Worm (Caenorhabditis elegans) whole organism, L1 larva: ENCODE results near the gene vha-17.
"Not testable (repeated sequence)": the region's sequence is repeated elsewhere in the genome, so short reads cannot be mapped to it uniquely, and the experiment has no call there.

ENCODE experiments used
- C04F5.9 ChIP-seq: sonication (generic microtip); optimal IDR thresholded peaks from 2 replicates; lab custom pipeline; 2016; ENCODE audit warnings: missing genetic modification characterization, missing compliant biosample characterization
- C16A3.4 ChIP-seq: fragments of 150-350 bp; optimal IDR thresholded peaks from 2 replicates; lab custom pipeline; 2014; ENCODE audit warnings: missing biosample characterization, missing genetic modification characterization
- aha-1 ChIP-seq: fragments of 150-350 bp; optimal IDR thresholded peaks from 2 replicates; lab custom pipeline; 2014; ENCODE audit warnings: missing biosample characterization, missing genetic modification characterization
- aly-2 ChIP-seq: fragments of 150-350 bp; optimal IDR thresholded peaks from 2 replicates; lab custom pipeline; 2014; ENCODE audit warnings: missing biosample characterization, missing genetic modification characterization
- ama-1 ChIP-seq: fragments of 150-350 bp; optimal IDR thresholded peaks from 2 replicates; lab custom pipeline; 2014
- blmp-1 ChIP-seq: fragments of 150-350 bp; optimal IDR thresholded peaks from 2 replicates; lab custom pipeline; 2014; ENCODE audit warnings: missing biosample characterization, missing genetic modification characterization
- ceh-63 ChIP-seq: fragments of 200-800 bp; sonication (Bioruptor generic); optimal IDR thresholded peaks from 2 replicates; lab custom pipeline; 2018; ENCODE audit warnings: mild to moderate bottlenecking, missing genetic modification characterization, missing compliant biosample characterization
- ceh-8 ChIP-seq: fragments of 200-800 bp; sonication (Bioruptor generic); optimal IDR thresholded peaks from 2 replicates; lab custom pipeline; 2018; ENCODE audit warnings: mild to moderate bottlenecking, missing genetic modification characterization, moderate library complexity, missing compliant biosample characterization
- ceh-82 ChIP-seq, 3 experiments: fragments of 150-350 bp in 1 of 3; sonication (generic microtip) in 2 of 3; optimal IDR thresholded peaks; 2 replicates each; lab custom pipeline; 2014 to 2017; ENCODE audit warnings: missing biosample characterization in 3 of 3, missing genetic modification characterization in 3 of 3
- ceh-88 ChIP-seq: fragments of 200-800 bp; sonication (Bioruptor generic); IDR thresholded peaks from 2 replicates; pipeline ENCODE4 v1.3.6; 2022; ENCODE audit warnings: missing genetic modification characterization, missing compliant biosample characterization
- ces-1 ChIP-seq: fragments of 150-350 bp; optimal IDR thresholded peaks from 2 replicates; lab custom pipeline; 2014; ENCODE audit warnings: missing biosample characterization, missing genetic modification reagents, missing genetic modification characterization
- efl-3 ChIP-seq: fragments of 200-800 bp; sonication (Bioruptor generic); optimal IDR thresholded peaks from 2 replicates; lab custom pipeline; 2018; ENCODE audit warnings: mild to moderate bottlenecking, missing genetic modification characterization, missing compliant biosample characterization
- egl-13 ChIP-seq: sonication (generic microtip); optimal IDR thresholded peaks from 2 replicates; lab custom pipeline; 2016; ENCODE audit warnings: missing genotype, missing genetic modification reagents, missing genetic modification characterization, missing compliant biosample characterization
- fkh-10 ChIP-seq: sonication (generic microtip); optimal IDR thresholded peaks from 2 replicates; lab custom pipeline; 2017; ENCODE audit warnings: missing biosample characterization, missing genetic modification reagents, missing genetic modification characterization
- fos-1 ChIP-seq: fragments of 150-350 bp; optimal IDR thresholded peaks from 2 replicates; lab custom pipeline; 2014; ENCODE audit warnings: missing biosample characterization, missing genetic modification characterization
- grh-1 ChIP-seq: fragments of 200-800 bp; sonication (Bioruptor generic); IDR thresholded peaks from 2 replicates; pipeline ENCODE4 v1.3.6; 2022; ENCODE audit warnings: missing genetic modification reagents, missing genetic modification characterization, missing compliant biosample characterization
- hpl-2 ChIP-seq: fragments of 150-350 bp; optimal IDR thresholded peaks from 2 replicates; lab custom pipeline; 2014; ENCODE audit warnings: missing biosample characterization, missing genetic modification reagents, missing genetic modification characterization
- irx-1 ChIP-seq: sonication (generic microtip); optimal IDR thresholded peaks from 2 replicates; lab custom pipeline; 2016; ENCODE audit warnings: missing genetic modification characterization, missing compliant biosample characterization
- lin-35 ChIP-seq, 2 experiments: fragments of 150-350 bp; optimal IDR thresholded peaks; 2 replicates each; lab custom pipeline; 2014; ENCODE audit warnings: missing biosample characterization in 2 of 2, missing genetic modification characterization in 2 of 2, missing genetic modification reagents in 2 of 2
- lin-39 ChIP-seq: fragments of 150-350 bp; optimal IDR thresholded peaks from 2 replicates; lab custom pipeline; 2014; ENCODE audit warnings: missing biosample characterization, missing genetic modification reagents, missing genetic modification characterization
- lsy-2 ChIP-seq, 2 experiments: fragments of 150-350 bp; optimal IDR thresholded peaks; 2 replicates each; lab custom pipeline; 2014; ENCODE audit warnings: missing biosample characterization in 2 of 2, missing genetic modification characterization in 2 of 2
- mab-9 ChIP-seq: fragments of 200-800 bp; sonication (Bioruptor generic); IDR thresholded peaks from 2 replicates; pipeline ENCODE4 v1.3.6; 2022; ENCODE audit warnings: missing genetic modification reagents, missing genetic modification characterization, missing compliant biosample characterization
- mep-1 ChIP-seq: fragments of 150-350 bp; optimal IDR thresholded peaks from 2 replicates; lab custom pipeline; 2014; ENCODE audit warnings: missing biosample characterization, missing genetic modification characterization
- nhr-11 ChIP-seq: fragments of 150-350 bp; optimal IDR thresholded peaks from 2 replicates; lab custom pipeline; 2014; ENCODE audit warnings: missing biosample characterization, missing genetic modification characterization
- nhr-28 ChIP-seq: fragments of 150-350 bp; optimal IDR thresholded peaks from 2 replicates; lab custom pipeline; 2014; ENCODE audit warnings: missing biosample characterization, missing genetic modification characterization
- nhr-47 ChIP-seq: sonication (generic microtip); optimal IDR thresholded peaks from 2 replicates; lab custom pipeline; 2016; ENCODE audit warnings: mild to moderate bottlenecking, missing genetic modification characterization, moderate library complexity, missing compliant biosample characterization
- nhr-84 ChIP-seq: sonication (generic microtip); optimal IDR thresholded peaks from 2 replicates; lab custom pipeline; 2017; ENCODE audit warnings: missing biosample characterization, missing genetic modification characterization
- nhr-85 ChIP-seq: sonication (generic microtip); peaks from one replicate; lab custom pipeline; 2016; ENCODE audit warnings: missing genetic modification characterization, inconsistent platforms, missing compliant biosample characterization
- nhr-90 ChIP-seq: sonication (generic microtip); optimal IDR thresholded peaks from 2 replicates; lab custom pipeline; 2016; ENCODE audit warnings: mild to moderate bottlenecking, missing genetic modification characterization, missing compliant biosample characterization; ENCODE audit not compliant: poor library complexity
- pax-3 ChIP-seq: fragments of 200-800 bp; sonication (Bioruptor generic); optimal IDR thresholded peaks from 2 replicates; lab custom pipeline; 2018; ENCODE audit warnings: mild to moderate bottlenecking, missing genetic modification characterization, moderate library complexity, missing compliant biosample characterization
- pqm-1 ChIP-seq: sonication (generic microtip); optimal IDR thresholded peaks from 3 replicates; lab custom pipeline; 2017; ENCODE audit warnings: missing biosample characterization, missing genetic modification characterization
- rnt-1 ChIP-seq: sonication (generic microtip); optimal IDR thresholded peaks from 2 replicates; lab custom pipeline; 2016; ENCODE audit warnings: mild to moderate bottlenecking, missing genetic modification characterization, moderate library complexity, missing compliant biosample characterization
- snu-23 ChIP-seq: sonication (generic microtip); optimal IDR thresholded peaks from 2 replicates; lab custom pipeline; 2016; ENCODE audit warnings: missing genetic modification characterization, missing compliant biosample characterization
- sptf-1 ChIP-seq: fragments of 150-350 bp; optimal IDR thresholded peaks from 2 replicates; lab custom pipeline; 2014; ENCODE audit warnings: missing biosample characterization, missing genetic modification characterization
- swsn-7 ChIP-seq: sonication (generic microtip); optimal IDR thresholded peaks from 2 replicates; lab custom pipeline; 2016; ENCODE audit warnings: missing genetic modification characterization, missing compliant biosample characterization
- tbx-2 ChIP-seq: sonication (generic microtip); optimal IDR thresholded peaks from 2 replicates; lab custom pipeline; 2016; ENCODE audit warnings: missing genetic modification characterization, missing compliant biosample characterization
- unc-30 ChIP-seq: sonication (generic microtip); optimal IDR thresholded peaks from 2 replicates; lab custom pipeline; 2017; ENCODE audit warnings: missing biosample characterization, missing genetic modification characterization
- zip-4 ChIP-seq: fragments of 200-800 bp; sonication (Bioruptor generic); optimal IDR thresholded peaks from 2 replicates; lab custom pipeline; 2018; ENCODE audit warnings: mild to moderate bottlenecking, missing genetic modification characterization, moderate library complexity, missing compliant biosample characterization
- ztf-11 ChIP-seq, 2 experiments: sonication (generic microtip); optimal IDR thresholded peaks; 2 replicates each; lab custom pipeline; 2016 to 2017; ENCODE audit warnings: missing genetic modification characterization in 2 of 2, missing biosample characterization in 1 of 2, missing compliant biosample characterization in 1 of 2

Gene vha-17

DNA sequence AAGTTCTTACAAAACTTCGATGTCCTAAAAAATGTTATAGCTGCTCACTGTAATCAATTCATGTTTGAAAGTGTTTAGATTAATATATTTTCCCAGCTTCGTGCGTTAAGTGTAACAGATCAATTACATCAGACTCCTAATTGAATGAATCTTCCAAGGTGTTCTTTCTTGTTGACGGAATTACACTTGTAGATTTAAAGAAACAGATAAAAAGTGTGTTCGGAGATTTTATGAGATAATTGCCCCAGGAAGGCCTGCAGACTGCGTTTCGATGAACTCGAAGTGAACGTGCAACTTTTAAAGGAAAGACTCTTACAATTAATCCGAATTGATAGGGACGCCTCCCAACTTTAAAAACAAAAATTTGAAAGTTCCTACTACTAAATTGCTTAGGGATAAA lies 32.0 kb upstream of the vha-17 start:
- TF ChIP-seq nhr-84 (tag; lab: Kevin White, UChicago) (no peak), blmp-1 (tag; lab: Kevin White, UChicago) (no peak), ztf-11 (tag; optimal IDR thresholded peaks at IDR 0.05; lab: Kevin White, UChicago) (no peak), nhr-28 (tag; lab: Kevin White, UChicago) (no peak), C04F5.9 (tag; lab: Kevin White, UChicago) (no peak), irx-1 (no peak), grh-1 (no peak), aly-2 (no peak), pax-3 (tag; lab: Kevin White, UChicago) (no peak), egl-13 (no peak), mep-1 (no peak), rnt-1 (tag; lab: Kevin White, UChicago) (no peak), lsy-2 (tag; optimal IDR thresholded peaks at IDR 0.05; lab: Kevin White, UChicago) (no peak), lin-39 (no peak), nhr-85 (tag; lab: Kevin White, UChicago) (no peak)

DNA sequence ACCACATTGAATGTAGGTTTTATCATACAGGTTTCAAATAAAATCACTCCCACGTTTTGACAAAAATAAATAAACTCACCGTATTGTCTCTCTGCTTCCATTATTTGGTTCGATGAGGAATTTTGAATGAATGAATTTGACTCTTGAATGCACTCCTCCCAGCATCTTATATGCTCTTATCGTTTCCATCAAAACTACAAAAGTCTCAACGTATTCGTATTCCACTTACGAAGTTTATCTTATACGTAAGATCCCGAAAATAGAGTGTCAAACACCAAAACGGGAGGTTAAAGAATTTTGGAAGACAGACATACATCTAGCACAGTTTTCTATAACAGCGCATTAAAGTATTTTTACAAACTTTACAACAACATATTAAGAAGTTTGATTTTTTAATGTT lies 27.8 kb upstream of the vha-17 start, which contains the start of gene nhr-264:
TSS of gene nhr-264 (minus strand) at position 101 of the 400 bp plus-strand sequence.
- TF ChIP-seq pqm-1; grh-1; mab-9 (GFP tag; lab: Robert Waterston, UW): not testable (repeated sequence)

DNA sequence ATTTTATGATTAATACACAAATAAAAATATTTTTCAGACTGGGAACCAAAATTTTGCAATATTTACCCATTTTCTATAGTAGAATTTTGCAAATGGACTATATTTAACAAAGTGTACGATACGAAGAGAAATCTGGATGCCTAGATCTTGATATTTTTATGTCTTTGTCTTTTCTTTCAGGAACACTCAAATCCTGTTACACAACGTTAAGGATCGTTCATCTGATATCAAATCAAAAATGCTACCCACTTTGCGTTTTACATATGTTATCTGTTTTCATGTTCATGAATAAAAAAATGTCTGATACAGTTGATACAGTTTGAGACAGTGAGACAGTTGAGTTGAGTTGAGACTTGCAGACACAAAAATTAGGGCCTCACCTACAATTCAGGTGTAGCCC lies 25.3 kb upstream of the vha-17 start, which contains the start of gene F49C12.1:
TSS of gene F49C12.1 (minus strand) at position 70 of the 400 bp plus-strand sequence.
- TF ChIP-seq ceh-8 (GFP tag; lab: Kevin White, UChicago), result no peak
- TF ChIP-seq pqm-1, result no peak

DNA sequence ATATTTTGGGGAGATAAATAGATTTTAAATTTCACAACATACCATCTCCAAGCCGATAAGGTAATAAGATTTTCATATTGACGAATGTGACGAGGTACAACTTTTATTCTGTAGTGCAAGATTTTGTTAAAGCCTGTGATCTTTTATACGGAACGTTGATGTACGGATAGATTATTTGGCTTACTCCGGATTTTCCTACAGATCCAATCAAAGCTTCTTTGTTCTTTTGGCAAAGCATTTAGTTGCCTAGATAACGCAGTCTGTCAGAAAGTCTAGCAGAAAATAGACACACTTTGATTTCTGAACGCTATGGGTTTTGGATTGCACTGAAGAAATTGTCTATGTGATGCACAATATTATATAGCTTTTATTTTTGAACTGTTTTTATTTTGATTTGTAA lies 22.5 kb upstream of the vha-17 start, which contains the start of gene F49C12.2:
TSS of gene F49C12.2 (minus strand) at position 101 of the 400 bp plus-strand sequence.
- no peak for TF ChIP-seq hpl-2
- TF ChIP-seq pax-3 (tag; lab: Kevin White, UChicago), result no peak
- no peak for TF ChIP-seq zip-4
- no peak for TF ChIP-seq C16A3.4 (tag; lab: Kevin White, UChicago)
- TF ChIP-seq nhr-47, result no peak
- TF ChIP-seq aha-1 (tag; lab: Kevin White, UChicago), result no peak
- no peak for TF ChIP-seq nhr-28 (tag; lab: Kevin White, UChicago)

DNA sequence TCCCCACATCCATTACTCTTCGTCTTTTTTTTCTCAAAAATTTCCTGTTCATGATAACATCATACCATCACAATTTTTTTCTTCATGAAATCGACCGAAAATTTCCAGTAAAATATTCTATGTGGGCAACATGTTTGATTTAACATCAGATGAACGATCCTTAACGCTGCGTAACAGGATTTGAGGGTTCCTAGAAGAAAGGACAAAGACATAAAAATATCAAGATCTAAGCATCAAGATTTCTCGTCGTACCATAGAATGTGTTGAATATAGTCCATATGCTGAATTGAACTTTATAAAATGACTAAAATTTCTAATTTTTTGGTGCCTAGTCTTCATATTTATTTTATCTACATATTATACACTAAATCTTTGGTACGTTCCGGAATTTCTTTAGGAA lies 21.5 kb upstream of the vha-17 start, which contains the start of gene F49C12.3:
TSS of gene F49C12.3 (plus strand) at position 301 of the 400 bp plus-strand sequence.
- TF ChIP-seq nhr-11 (no peak), lin-35 (GFP tag; optimal IDR thresholded peaks at IDR 0.05; lab: Kevin White, UChicago) (no peak), ceh-82 (tag; optimal IDR thresholded peaks at IDR 0.05; lab: Kevin White, UChicago) (no peak)
- TF ChIP-seq, all 84 proteins: peak for 0

DNA sequence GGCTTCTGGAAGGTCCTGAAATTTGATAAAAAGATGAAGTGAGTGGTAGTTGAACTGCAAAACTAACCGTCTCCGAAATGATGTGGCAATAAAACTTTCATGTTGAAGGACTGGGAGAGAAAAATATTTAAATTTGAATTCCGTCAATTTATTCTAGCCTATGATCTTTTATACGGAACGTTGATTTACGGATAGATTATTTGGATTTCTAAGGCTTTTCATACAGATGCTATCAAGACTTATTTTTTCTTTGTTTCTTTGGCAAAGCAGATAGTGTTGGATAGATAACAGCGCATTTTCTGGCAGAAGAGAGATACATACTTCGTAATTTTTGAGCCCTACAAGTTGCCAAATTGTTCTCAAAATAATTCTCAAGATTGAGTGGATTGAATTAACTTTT lies 17.6 kb upstream of the vha-17 start, which contains the start of gene F49C12.4:
TSS of gene F49C12.4 (minus strand) at position 101 of the 400 bp plus-strand sequence.
- TF ChIP-seq aha-1 (tag; lab: Kevin White, UChicago), result no peak
- no peak for TF ChIP-seq nhr-90 (tag; lab: Kevin White, UChicago)
- no peak for TF ChIP-seq snu-23
- TF ChIP-seq ces-1 (GFP tag; lab: Kevin White, UChicago), result no peak
- no peak for TF ChIP-seq ceh-63 (GFP tag; lab: Kevin White, UChicago)
- TF ChIP-seq ceh-88 (GFP tag; lab: Robert Waterston, UW), result no peak
- TF ChIP-seq unc-30 (tag; lab: Kevin White, UChicago), result no peak
- TF ChIP-seq ama-1 (lab: Kevin White, UChicago), result no peak
- TF ChIP-seq C16A3.4 (tag; lab: Kevin White, UChicago), result no peak
- no peak for TF ChIP-seq tbx-2
- no peak for TF ChIP-seq fkh-10 (GFP tag; lab: Kevin White, UChicago)
- TF ChIP-seq fos-1 (tag; lab: Kevin White, UChicago), result no peak
- no peak for TF ChIP-seq nhr-11
- no peak for TF ChIP-seq efl-3 (GFP tag; lab: Kevin White, UChicago)
- TF ChIP-seq sptf-1, result no peak
- no peak for TF ChIP-seq swsn-7
